Fruit fly (Drosophila melanogaster) whole organism, embryonic: ENCODE data around the gene janB.

Source experiments
- Abd-B ChIP-seq: fragments of 200-800 bp; sonication (Bioruptor generic); optimal IDR thresholded peaks from 2 replicates; lab custom pipeline; 2018; ENCODE audit warnings: missing biosample characterization, mild to moderate bottlenecking, missing genetic modification characterization, moderate library complexity
- Asciz ChIP-seq: fragments of 200-800 bp; sonication (Bioruptor generic); optimal IDR thresholded peaks from 2 replicates; lab custom pipeline; 2017; ENCODE audit warnings: missing biosample characterization, mild to moderate bottlenecking, missing genetic modification characterization, missing genetic modification reagents
- CG12155 ChIP-seq: fragments of 200-800 bp; sonication (Bioruptor generic); optimal IDR thresholded peaks from 3 replicates; lab custom pipeline; 2016; ENCODE audit warnings: missing biosample characterization, missing genetic modification characterization
- CG12236 ChIP-seq: fragments of 200-800 bp; sonication (Bioruptor generic); optimal IDR thresholded peaks from 2 replicates; lab custom pipeline; 2016; ENCODE audit warnings: missing biosample characterization, missing genetic modification characterization
- CG13775 ChIP-seq: fragments of 200-800 bp; sonication (Bioruptor generic); optimal IDR thresholded peaks from 3 replicates; lab custom pipeline; 2017; ENCODE audit warnings: missing biosample characterization, mild to moderate bottlenecking, missing genetic modification characterization
- CG16779 ChIP-seq: fragments of 200-800 bp; sonication (Bioruptor generic); IDR thresholded peaks from 2 replicates; pipeline ENCODE4 v1.3.6; 2022; ENCODE audit warnings: missing biosample characterization, missing genetic modification characterization
- CG17568 ChIP-seq: fragments of 200-800 bp; sonication (Bioruptor generic); optimal IDR thresholded peaks from 2 replicates; lab custom pipeline; 2018; ENCODE audit warnings: missing biosample characterization, mild to moderate bottlenecking, missing genetic modification characterization, moderate library complexity
- CG2120 ChIP-seq: fragments of 200-800 bp; sonication (Bioruptor generic); optimal IDR thresholded peaks from 3 replicates; lab custom pipeline; 2016; ENCODE audit warnings: missing biosample characterization, missing genetic modification characterization
- CG2202 ChIP-seq: fragments of 200-800 bp; sonication (Bioruptor generic); optimal IDR thresholded peaks from 2 replicates; lab custom pipeline; 2018; ENCODE audit warnings: missing biosample characterization, mild to moderate bottlenecking, missing genetic modification characterization
- CG32772 ChIP-seq: fragments of 200-800 bp; sonication (Bioruptor generic); IDR thresholded peaks from 2 replicates; pipeline ENCODE4 v1.3.6; 2022; ENCODE audit warnings: missing biosample characterization, missing genetic modification characterization
- CG3726 ChIP-seq: fragments of 200-800 bp; sonication (Bioruptor generic); IDR thresholded peaks from 3 replicates; pipeline ENCODE4, ENCODE4 v1.3.6; 2022; ENCODE audit warnings: missing biosample characterization, missing genetic modification characterization
- CG4328 ChIP-seq: fragments of 200-800 bp; sonication (Bioruptor generic); optimal IDR thresholded peaks from 3 replicates; lab custom pipeline; 2017; ENCODE audit warnings: missing biosample characterization, missing genetic modification reagents, missing genetic modification characterization
- CG4360 ChIP-seq: fragments of 200-800 bp; sonication (Bioruptor generic); IDR thresholded peaks from 2 replicates; pipeline ENCODE4 v1.3.6; 2022; ENCODE audit warnings: missing biosample characterization, missing genetic modification characterization
- CG4820 ChIP-seq: fragments of 200-800 bp; sonication (Bioruptor generic); optimal IDR thresholded peaks from 3 replicates; lab custom pipeline; 2016; ENCODE audit warnings: missing biosample characterization, missing genetic modification characterization
- CG4854 ChIP-seq: fragments of 200-800 bp; sonication (Bioruptor generic); optimal IDR thresholded peaks from 2 replicates; lab custom pipeline; 2016; ENCODE audit warnings: missing biosample characterization, missing genetic modification characterization, inconsistent platforms
- CG6854 ChIP-seq: fragments of 200-800 bp; sonication (Bioruptor generic); optimal IDR thresholded peaks from 3 replicates; lab custom pipeline; 2017; ENCODE audit warnings: missing biosample characterization, mild to moderate bottlenecking, missing genetic modification characterization
- CG7745 ChIP-seq: fragments of 200-800 bp; sonication (Bioruptor generic); optimal IDR thresholded peaks from 2 replicates; lab custom pipeline; 2018; ENCODE audit warnings: missing biosample characterization, mild to moderate bottlenecking, missing genetic modification characterization, moderate library complexity
- CG7987 ChIP-seq: fragments of 200-800 bp; sonication (Bioruptor generic); optimal IDR thresholded peaks from 2 replicates; lab custom pipeline; 2018; ENCODE audit warnings: missing biosample characterization, mild to moderate bottlenecking, missing genetic modification characterization, moderate library complexity
- CG9215 ChIP-seq: fragments of 200-800 bp; sonication (Bioruptor generic); IDR thresholded peaks from 2 replicates; pipeline ENCODE4 v1.3.6; 2022; ENCODE audit warnings: missing biosample characterization, missing genetic modification characterization
- CG9609 ChIP-seq: fragments of 200-800 bp; sonication (Bioruptor generic); optimal IDR thresholded peaks from 3 replicates; lab custom pipeline; 2016; ENCODE audit warnings: missing biosample characterization, missing genetic modification characterization
- Chrac-16 ChIP-seq: fragments of 200-800 bp; sonication (Bioruptor generic); optimal IDR thresholded peaks from 3 replicates; lab custom pipeline; 2016; ENCODE audit warnings: missing biosample characterization, missing genetic modification characterization
- CoRest ChIP-seq: fragments of 200-800 bp; sonication (Bioruptor generic); optimal IDR thresholded peaks from 3 replicates; lab custom pipeline; 2018; ENCODE audit warnings: missing biosample characterization, mild to moderate bottlenecking, missing genetic modification characterization, moderate library complexity
- Dad ChIP-seq: fragments of 200-800 bp; sonication (Bioruptor generic); optimal IDR thresholded peaks from 3 replicates; lab custom pipeline; 2016; ENCODE audit warnings: missing biosample characterization, missing genetic modification characterization
- Doc2 ChIP-seq: fragments of 200-800 bp; sonication (Bioruptor generic); IDR thresholded peaks from 2 replicates; pipeline ENCODE4 v1.3.6; 2022; ENCODE audit warnings: missing biosample characterization, missing genetic modification characterization
- H2.0 ChIP-seq: fragments of 200-800 bp; sonication (Bioruptor generic); IDR thresholded peaks from 2 replicates; pipeline ENCODE4 v1.3.6; 2022; ENCODE audit warnings: missing biosample characterization, missing genetic modification characterization
- HHEX ChIP-seq: fragments of 200-800 bp; sonication (Bioruptor generic); optimal IDR thresholded peaks from 3 replicates; lab custom pipeline; 2017; ENCODE audit warnings: missing biosample characterization, mild to moderate bottlenecking, missing genetic modification characterization, missing genetic modification reagents
- Optix ChIP-seq: fragments of 200-800 bp; sonication (Bioruptor generic); IDR thresholded peaks from 3 replicates; pipeline ENCODE4 v1.3.6; 2022; ENCODE audit warnings: missing biosample characterization, missing genetic modification characterization
- Pdp1 ChIP-seq, 2 experiments: fragments of 200-800 bp; sonication (Bioruptor generic); optimal IDR thresholded peaks; 3 replicates each; lab custom pipeline; 2016; ENCODE audit warnings: missing biosample characterization in 2 of 2, missing genetic modification characterization in 2 of 2, mild to moderate bottlenecking in 1 of 2, moderate library complexity in 1 of 2
- Six4 ChIP-seq: fragments of 200-800 bp; sonication (Bioruptor generic); optimal IDR thresholded peaks from 2 replicates; lab custom pipeline; 2016; ENCODE audit warnings: missing biosample characterization, missing genetic modification characterization
- Taf1 ChIP-seq: fragments of 200-800 bp; sonication (Bioruptor generic); IDR thresholded peaks from 2 replicates; pipeline ENCODE4 v1.3.6; 2022; ENCODE audit warnings: missing biosample characterization, missing genetic modification characterization
- Trl ChIP-seq, 3 experiments: fragments of >200 bp in 2 of 3; fragments of 200-800 bp in 1 of 3; sonication (Bioruptor generic) in 1 of 3; optimal IDR thresholded peaks; 2 replicates in 1 of 3; 3 replicates in 2 of 3; lab custom pipeline; 2016 to 2017; ENCODE audit warnings: missing biosample characterization in 1 of 3, missing genetic modification characterization in 1 of 3
- abd-A ChIP-seq: fragments of 200-800 bp; sonication (Bioruptor generic); optimal IDR thresholded peaks from 3 replicates; lab custom pipeline; 2019; ENCODE audit warnings: missing biosample characterization, mild to moderate bottlenecking, missing genetic modification characterization, moderate library complexity
- ara ChIP-seq: fragments of 200-800 bp; sonication (Bioruptor generic); IDR thresholded peaks from 2 replicates; pipeline ENCODE4 v1.3.6; 2022; ENCODE audit warnings: missing biosample characterization, missing genetic modification characterization
- ase ChIP-seq: fragments of 200-800 bp; sonication (Bioruptor generic); IDR thresholded peaks from 3 replicates; pipeline ENCODE4 v1.3.6; 2022; ENCODE audit warnings: missing biosample characterization, missing genetic modification characterization
- bsh ChIP-seq, 2 experiments: fragments of 200-800 bp; sonication (Bioruptor generic); optimal IDR thresholded peaks; 2 replicates each; lab custom pipeline; 2017 to 2018; ENCODE audit warnings: mild to moderate bottlenecking in 2 of 2, missing biosample characterization in 2 of 2, missing genetic modification characterization in 2 of 2, moderate library complexity in 1 of 2
- crc ChIP-seq: fragments of 200-800 bp; sonication (Bioruptor generic); optimal IDR thresholded peaks from 2 replicates; lab custom pipeline; 2016; ENCODE audit warnings: missing biosample characterization, missing genetic modification characterization
- fru ChIP-seq: fragments of >200 bp; optimal IDR thresholded peaks from 2 replicates; lab custom pipeline; 2017
- gce ChIP-seq: fragments of 200-800 bp; sonication (Bioruptor generic); IDR thresholded peaks from 3 replicates; pipeline ENCODE4 v1.3.6; 2022; ENCODE audit warnings: missing biosample characterization, missing genetic modification characterization
- grau ChIP-seq: fragments of 200-800 bp; optimal IDR thresholded peaks from 3 replicates; lab custom pipeline; 2019; ENCODE audit warnings: missing biosample characterization, mild to moderate bottlenecking, missing genetic modification characterization, moderate library complexity
- hkb ChIP-seq, 2 experiments: fragments of 200-800 bp in 1 of 2; fragments of >200 bp in 1 of 2; sonication (Bioruptor generic) in 1 of 2; IDR thresholded peaks in 1 of 2; optimal IDR thresholded peaks in 1 of 2; 2 replicates each; pipeline versions ENCODE4 v1.3.6 to Lab custom; 2017 to 2022; ENCODE audit warnings: missing biosample characterization in 1 of 2, missing genetic modification characterization in 1 of 2
- jigr1 ChIP-seq: fragments of 200-800 bp; sonication (Bioruptor generic); IDR thresholded peaks from 3 replicates; pipeline ENCODE4 v1.3.6; 2022; ENCODE audit warnings: missing biosample characterization, missing genetic modification characterization
- lmd ChIP-seq: fragments of 200-800 bp; sonication (Bioruptor generic); IDR thresholded peaks from 2 replicates; pipeline ENCODE4 v1.3.6; 2022; ENCODE audit warnings: missing biosample characterization, missing genetic modification characterization
- maf-S ChIP-seq: fragments of 200-800 bp; sonication (Bioruptor generic); optimal IDR thresholded peaks from 2 replicates; lab custom pipeline; 2016; ENCODE audit warnings: missing biosample characterization, missing genetic modification characterization
- nerfin-1 ChIP-seq: fragments of 200-800 bp; sonication (Bioruptor generic); optimal IDR thresholded peaks from 3 replicates; lab custom pipeline; 2019; ENCODE audit warnings: missing biosample characterization, mild to moderate bottlenecking, missing genetic modification characterization, moderate library complexity
- pnt ChIP-seq: fragments of 200-800 bp; sonication (Bioruptor generic); optimal IDR thresholded peaks from 3 replicates; lab custom pipeline; 2016; ENCODE audit warnings: missing biosample characterization, missing genetic modification characterization
- pzg ChIP-seq: fragments of 200-800 bp; sonication (Bioruptor generic); optimal IDR thresholded peaks from 3 replicates; lab custom pipeline; 2018; ENCODE audit warnings: missing biosample characterization, mild to moderate bottlenecking, missing genetic modification characterization, moderate library complexity
- salm ChIP-seq: fragments of 200-800 bp; sonication (Bioruptor generic); optimal IDR thresholded peaks from 2 replicates; lab custom pipeline; 2018; ENCODE audit warnings: missing biosample characterization, mild to moderate bottlenecking, missing genetic modification characterization
- schlank ChIP-seq: fragments of 200-800 bp; sonication (Bioruptor generic); optimal IDR thresholded peaks from 2 replicates; lab custom pipeline; 2018; ENCODE audit warnings: missing biosample characterization, mild to moderate bottlenecking, missing genetic modification characterization
- sd ChIP-seq: fragments of 200-800 bp; sonication (Bioruptor generic); optimal IDR thresholded peaks from 3 replicates; lab custom pipeline; 2018; ENCODE audit warnings: missing biosample characterization, mild to moderate bottlenecking, missing genetic modification characterization, moderate library complexity
- sens-2 ChIP-seq: fragments of 200-800 bp; sonication (Bioruptor generic); IDR thresholded peaks from 2 replicates; pipeline ENCODE4 v1.3.6; 2022; ENCODE audit warnings: missing biosample characterization, missing genetic modification characterization
- so ChIP-seq: fragments of 200-800 bp; sonication (Bioruptor generic); IDR thresholded peaks from 3 replicates; pipeline ENCODE4 v1.3.6; 2022; ENCODE audit warnings: missing biosample characterization, missing genetic modification characterization
- z ChIP-seq: fragments of 200-800 bp; sonication (Bioruptor generic); IDR thresholded peaks from 3 replicates; pipeline ENCODE4 v1.3.6; 2022; ENCODE audit warnings: missing biosample characterization, missing genetic modification characterization

janB gene

DNA sequence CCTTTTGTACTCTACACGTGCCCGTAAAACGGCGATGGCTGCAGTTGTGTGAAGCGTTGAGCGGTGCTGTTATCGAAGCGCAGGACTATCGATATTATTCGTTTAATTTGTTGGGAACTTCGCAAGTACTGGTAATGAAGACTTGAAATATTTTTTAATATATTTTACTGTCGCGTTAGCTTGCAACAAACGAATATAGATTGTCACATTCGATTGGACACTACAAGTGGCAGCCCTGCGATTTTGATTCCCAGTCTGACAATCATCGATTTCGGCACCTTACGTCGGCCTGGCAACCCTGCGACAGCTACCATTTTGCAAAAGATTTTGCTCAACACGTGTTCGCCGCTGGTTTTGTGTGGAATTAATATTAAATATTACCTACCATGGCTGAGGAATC, 33.9 kb downstream of the janB start, which contains the start of the genes Nlp and Nph (continued):
- no peak for TF ChIP-seq CG32772 (GFP tag; lab: Robert Waterston, UW)
- no peak for TF ChIP-seq CG4854
- no peak for TF ChIP-seq CG2202
- no peak for TF ChIP-seq so (GFP tag; lab: Robert Waterston, UW)
- no peak for TF ChIP-seq nerfin-1 (tag; lab: Kevin White, UChicago)
- peak; percentile 77 for TF ChIP-seq pzg (GFP tag; lab: Kevin White, UChicago)
- TF ChIP-seq Asciz, result no peak
- TF ChIP-seq Optix (GFP tag; lab: Robert Waterston, UW), result no peak
- TF ChIP-seq pnt (GFP tag; lab: Kevin White, UChicago), result no peak
- no peak for TF ChIP-seq sd (tag; lab: Kevin White, UChicago)
- no peak for TF ChIP-seq CG13775
- TF ChIP-seq z (GFP tag; lab: Robert Waterston, UW), result no peak
- TF ChIP-seq H2.0 (GFP tag; lab: Robert Waterston, UW), result no peak
- no peak for TF ChIP-seq Dad
- no peak for TF ChIP-seq fru
- TF ChIP-seq CG6854 (GFP tag; lab: Kevin White, UChicago), result no peak
- no peak for TF ChIP-seq CG9215
- TF ChIP-seq CG4360 (GFP tag; lab: Robert Waterston, UW), result no peak
- no peak for TF ChIP-seq gce (GFP tag; lab: Robert Waterston, UW)
- no peak for TF ChIP-seq salm (tag; lab: Kevin White, UChicago)
- peak; percentile 15 for TF ChIP-seq CoRest (tag; lab: Kevin White, UChicago)
- no peak for TF ChIP-seq CG16779 (GFP tag; lab: Robert Waterston, UW)
- TF ChIP-seq HHEX (GFP tag; lab: Kevin White, UChicago), result no peak
- TF ChIP-seq CG17568 (GFP tag; lab: Kevin White, UChicago), result no peak
- TF ChIP-seq abd-A, result no peak
- no peak for TF ChIP-seq ase (GFP tag; lab: Robert Waterston, UW)
- peak; percentile 45 for TF ChIP-seq CG2120
- TF ChIP-seq CG12155 (GFP tag; lab: Kevin White, UChicago), result peak; percentile 47
- TF ChIP-seq crc (GFP tag; lab: Kevin White, UChicago), result no peak
- no peak for TF ChIP-seq CG12236 (GFP tag; lab: Kevin White, UChicago)
- no peak for TF ChIP-seq Doc2 (GFP tag; lab: Robert Waterston, UW)
- TF ChIP-seq grau (tag; lab: Kevin White, UChicago), result peak; percentile 35
- no peak for TF ChIP-seq Six4 (GFP tag; lab: Kevin White, UChicago)
- TF ChIP-seq CG4820, result no peak
- TF ChIP-seq ara (GFP tag; lab: Robert Waterston, UW), result no peak
- TF ChIP-seq Pdp1 (GFP tag; optimal IDR thresholded peaks at IDR 0.05; lab: Kevin White, UChicago), result peak; percentile 11 to 19
- no peak for TF ChIP-seq jigr1 (GFP tag; lab: Robert Waterston, UW)
- TF ChIP-seq Abd-B (GFP tag; lab: Kevin White, UChicago), result no peak
- peak in 1 of 2 experiments; percentile 19 for TF ChIP-seq bsh (GFP tag; optimal IDR thresholded peaks at IDR 0.05; lab: Kevin White, UChicago)
- no peak for TF ChIP-seq lmd
- TF ChIP-seq CG9609 (GFP tag; lab: Kevin White, UChicago), result no peak
- no peak for TF ChIP-seq Trl (optimal IDR thresholded peaks at IDR 0.05; lab: Kevin White, UChicago)
- TF ChIP-seq Trl (GFP tag; optimal IDR thresholded peaks at IDR 0.05; lab: Kevin White, UChicago), result peak; percentile 0
- no peak for TF ChIP-seq CG7987 (GFP tag; lab: Kevin White, UChicago)
- TF ChIP-seq Chrac-16 (GFP tag; lab: Kevin White, UChicago), result peak; percentile 6
- TF ChIP-seq CG4328 (GFP tag; lab: Kevin White, UChicago), result no peak
- no peak for TF ChIP-seq Taf1 (GFP tag; lab: Robert Waterston, UW)
- no peak for TF ChIP-seq hkb (optimal IDR thresholded peaks at IDR 0.05; lab: Kevin White, UChicago)
- peak; percentile 48; the same call in 1 of the 2 replicates for TF ChIP-seq hkb (GFP tag; IDR thresholded peaks at IDR 0.05; lab: Robert Waterston, UW)
- TF ChIP-seq maf-S, result no peak
- TF ChIP-seq CG3726 (GFP tag; lab: Robert Waterston, UW), result no peak
- TF ChIP-seq sens-2, result no peak
- no peak for TF ChIP-seq schlank (tag; lab: Kevin White, UChicago)
- TF ChIP-seq CG7745, result no peak
